Fruit fly (Drosophila melanogaster) whole organism, embryonic: Measurements from ENCODE around the gene Rrp47.

Experiments used
- Aef1 ChIP-seq: fragments of 200-800 bp; sonication (Bioruptor generic); IDR thresholded peaks from 3 replicates; pipeline ENCODE4 v1.3.6; 2022; ENCODE audit warnings: missing biosample characterization, missing genetic modification characterization
- CG1024 ChIP-seq: fragments of 200-800 bp; sonication (Bioruptor generic); IDR thresholded peaks from 2 replicates; pipeline ENCODE4 v1.3.6; 2022; ENCODE audit warnings: missing biosample characterization, missing genetic modification characterization
- CG10274 ChIP-seq: fragments of 200-800 bp; sonication (Bioruptor generic); optimal IDR thresholded peaks from 3 replicates; lab custom pipeline; 2017; ENCODE audit warnings: missing biosample characterization, mild to moderate bottlenecking, missing genetic modification characterization
- CG13296 ChIP-seq: fragments of 200-800 bp; sonication (Bioruptor generic); optimal IDR thresholded peaks from 3 replicates; lab custom pipeline; 2018; ENCODE audit warnings: missing biosample characterization, mild to moderate bottlenecking, missing genetic modification characterization
- CG15479 ChIP-seq: fragments of 200-800 bp; sonication (Bioruptor generic); optimal IDR thresholded peaks from 3 replicates; lab custom pipeline; 2019; ENCODE audit warnings: missing biosample characterization, mild to moderate bottlenecking, missing genetic modification characterization, moderate library complexity
- CG17568 ChIP-seq: fragments of 200-800 bp; sonication (Bioruptor generic); optimal IDR thresholded peaks from 2 replicates; lab custom pipeline; 2018; ENCODE audit warnings: missing biosample characterization, mild to moderate bottlenecking, missing genetic modification characterization, moderate library complexity
- CG2129 ChIP-seq: fragments of 200-800 bp; sonication (Bioruptor generic); IDR thresholded peaks from 2 replicates; pipeline ENCODE4 v1.3.6; 2022; ENCODE audit warnings: missing biosample characterization, missing genetic modification characterization; ENCODE audit not compliant: partially characterized antibody
- CG30020 ChIP-seq: fragments of 200-800 bp; optimal IDR thresholded peaks from 2 replicates; lab custom pipeline; 2019; ENCODE audit warnings: missing biosample characterization, mild to moderate bottlenecking, missing genetic modification characterization, moderate library complexity
- CG30431 ChIP-seq: fragments of 200-800 bp; sonication (Bioruptor generic); optimal IDR thresholded peaks from 2 replicates; lab custom pipeline; 2017; ENCODE audit warnings: missing biosample characterization, missing genetic modification characterization
- CG3065 ChIP-seq: fragments of 200-800 bp; sonication (Bioruptor generic); optimal IDR thresholded peaks from 2 replicates; lab custom pipeline; 2016; ENCODE audit warnings: missing biosample characterization, missing genetic modification characterization
- CG3163 ChIP-seq: fragments of 200-800 bp; sonication (Bioruptor generic); optimal IDR thresholded peaks from 3 replicates; lab custom pipeline; 2016; ENCODE audit warnings: missing biosample characterization, missing genetic modification characterization
- CG4282 ChIP-seq: fragments of 200-800 bp; sonication (Bioruptor generic); optimal IDR thresholded peaks from 2 replicates; lab custom pipeline; 2016; ENCODE audit warnings: missing biosample characterization, missing genetic modification characterization
- CG7786 ChIP-seq: fragments of 200-800 bp; sonication (Bioruptor generic); optimal IDR thresholded peaks from 2 replicates; lab custom pipeline; 2016; ENCODE audit warnings: missing biosample characterization, missing genetic modification characterization
- CG8388 ChIP-seq: fragments of 200-800 bp; sonication (Bioruptor generic); optimal IDR thresholded peaks from 2 replicates; lab custom pipeline; 2019; ENCODE audit warnings: missing biosample characterization, mild to moderate bottlenecking, missing genetic modification characterization, moderate library complexity
- D19A ChIP-seq: fragments of 200-800 bp; optimal IDR thresholded peaks from 3 replicates; lab custom pipeline; 2019; ENCODE audit warnings: missing biosample characterization, mild to moderate bottlenecking, missing genetic modification characterization, moderate library complexity
- Dll ChIP-seq: fragments of 200-800 bp; sonication (Bioruptor generic); IDR thresholded peaks from 4 replicates; pipeline ENCODE4 v1.3.6; 2022; ENCODE audit warnings: missing biosample characterization, missing genetic modification characterization; ENCODE audit not compliant: partially characterized antibody
- Dp ChIP-seq: fragments of 200-800 bp; sonication (Bioruptor generic); optimal IDR thresholded peaks from 2 replicates; lab custom pipeline; 2018; ENCODE audit warnings: missing biosample characterization, mild to moderate bottlenecking, missing genetic modification characterization, moderate library complexity
- Elba2 ChIP-seq: fragments of 200-800 bp; sonication (Bioruptor generic); optimal IDR thresholded peaks from 3 replicates; lab custom pipeline; 2016; ENCODE audit warnings: missing biosample characterization, missing genetic modification characterization
- Fer2 ChIP-seq: fragments of 200-800 bp; sonication (Bioruptor generic); optimal IDR thresholded peaks from 2 replicates; lab custom pipeline; 2018; ENCODE audit warnings: missing biosample characterization, mild to moderate bottlenecking, missing genetic modification characterization, moderate library complexity
- Hr3 ChIP-seq: fragments of 200-800 bp; sonication (Bioruptor generic); optimal IDR thresholded peaks from 3 replicates; lab custom pipeline; 2016; ENCODE audit warnings: missing biosample characterization, missing genetic modification characterization
- Hr78 ChIP-seq, 2 experiments: fragments of 200-800 bp in 1 of 2; fragments of >200 bp in 1 of 2; sonication (Bioruptor generic) in 1 of 2; optimal IDR thresholded peaks; 2 replicates each; lab custom pipeline; 2017 to 2019; ENCODE audit warnings: missing biosample characterization in 2 of 2, missing genetic modification characterization in 2 of 2, mild to moderate bottlenecking in 1 of 2, moderate library complexity in 1 of 2
- Lpt ChIP-seq: fragments of >200 bp; optimal IDR thresholded peaks from 2 replicates; lab custom pipeline; 2018; ENCODE audit warnings: missing biosample characterization, missing genetic modification characterization
- Mad ChIP-seq: fragments of 200-800 bp; sonication (Bioruptor generic); optimal IDR thresholded peaks from 2 replicates; lab custom pipeline; 2016; ENCODE audit warnings: missing biosample characterization, missing genetic modification characterization
- NFAT ChIP-seq: fragments of 200-800 bp; sonication (Bioruptor generic); IDR thresholded peaks from 2 replicates; pipeline ENCODE4 v1.3.6; 2022; ENCODE audit warnings: missing biosample characterization, missing genetic modification characterization
- Spps ChIP-seq: fragments of 200-800 bp; sonication (Bioruptor generic); optimal IDR thresholded peaks from 2 replicates; lab custom pipeline; 2018; ENCODE audit warnings: missing biosample characterization, mild to moderate bottlenecking, missing genetic modification characterization
- Tbp ChIP-seq: fragments of >200 bp; optimal IDR thresholded peaks from 2 replicates; lab custom pipeline; 2018; ENCODE audit warnings: missing biosample characterization, missing genetic modification characterization
- bab2 ChIP-seq: fragments of 200-800 bp; sonication (Bioruptor generic); optimal IDR thresholded peaks from 2 replicates; lab custom pipeline; 2016; ENCODE audit warnings: missing biosample characterization, missing genetic modification characterization
- dmrt99B ChIP-seq: fragments of 200-800 bp; sonication (Bioruptor generic); optimal IDR thresholded peaks from 2 replicates; lab custom pipeline; 2018; ENCODE audit warnings: missing biosample characterization, mild to moderate bottlenecking, missing genetic modification characterization, moderate library complexity
- fd64A ChIP-seq: fragments of 200-800 bp; sonication (Bioruptor generic); optimal IDR thresholded peaks from 3 replicates; lab custom pipeline; 2018; ENCODE audit warnings: missing biosample characterization, mild to moderate bottlenecking, missing genetic modification characterization
- gfzf ChIP-seq: fragments of 200-800 bp; sonication (Bioruptor generic); optimal IDR thresholded peaks from 2 replicates; lab custom pipeline; 2016; ENCODE audit warnings: missing biosample characterization, mild to moderate bottlenecking, missing genetic modification characterization, moderate library complexity
- h ChIP-seq: fragments of >200 bp; optimal IDR thresholded peaks from 2 replicates; lab custom pipeline; 2017
- hb ChIP-seq: fragments of 200-800 bp; sonication (Bioruptor generic); IDR thresholded peaks from 3 replicates; pipeline ENCODE4 v1.3.6; 2022; ENCODE audit warnings: missing biosample characterization, missing genetic modification characterization; ENCODE audit not compliant: partially characterized antibody
- kah ChIP-seq: fragments of 200-800 bp; sonication (Bioruptor generic); optimal IDR thresholded peaks from 2 replicates; lab custom pipeline; 2018; ENCODE audit warnings: missing biosample characterization, mild to moderate bottlenecking, missing genetic modification characterization
- klu ChIP-seq: fragments of 200-800 bp; sonication (Bioruptor generic); IDR thresholded peaks from 2 replicates; pipeline ENCODE4 v1.3.6; 2022; ENCODE audit warnings: missing biosample characterization, missing genetic modification characterization
- lov ChIP-seq, 2 experiments: fragments of 200-800 bp in 1 of 2; fragments of >200 bp in 1 of 2; sonication (Bioruptor generic) in 1 of 2; IDR thresholded peaks in 1 of 2; optimal IDR thresholded peaks in 1 of 2; 2 replicates in 1 of 2; 3 replicates in 1 of 2; pipeline versions ENCODE4 v1.3.6 to Lab custom; 2017 to 2022; ENCODE audit warnings: missing biosample characterization in 1 of 2, missing genetic modification characterization in 1 of 2
- maf-S ChIP-seq: fragments of 200-800 bp; sonication (Bioruptor generic); optimal IDR thresholded peaks from 2 replicates; lab custom pipeline; 2016; ENCODE audit warnings: missing biosample characterization, missing genetic modification characterization
- pan ChIP-seq, 4 experiments: fragments of >200 bp in 3 of 4; fragments of 200-800 bp in 1 of 4; sonication (Bioruptor generic) in 1 of 4; optimal IDR thresholded peaks in 3 of 4; IDR thresholded peaks in 1 of 4; 2 replicates each; pipeline versions ENCODE4 v1.3.6 to Lab custom; 2017 to 2022; ENCODE audit warnings: missing biosample characterization in 2 of 4, missing genetic modification characterization in 2 of 4, mixed read lengths in 1 of 4
- pb ChIP-seq: fragments of 200-800 bp; sonication (Bioruptor generic); optimal IDR thresholded peaks from 3 replicates; lab custom pipeline; 2016; ENCODE audit warnings: missing biosample characterization, missing genetic modification characterization
- repo ChIP-seq: fragments of 200-800 bp; sonication (Bioruptor generic); optimal IDR thresholded peaks from 2 replicates; lab custom pipeline; 2016; ENCODE audit warnings: missing biosample characterization, missing genetic modification characterization
- scrt ChIP-seq: fragments of 200-800 bp; sonication (Bioruptor generic); optimal IDR thresholded peaks from 2 replicates; lab custom pipeline; 2018; ENCODE audit warnings: missing biosample characterization, mild to moderate bottlenecking, missing genetic modification characterization, moderate library complexity
- sens ChIP-seq: fragments of 200-800 bp; sonication (Bioruptor generic); peaks from one replicate; lab custom pipeline; 2016; ENCODE audit warnings: missing biosample characterization, missing genetic modification characterization
- sob ChIP-seq: fragments of 200-800 bp; sonication (Bioruptor generic); IDR thresholded peaks from 2 replicates; pipeline ENCODE4 v1.3.6; 2022; ENCODE audit warnings: missing biosample characterization, missing genetic modification characterization
- stc ChIP-seq: fragments of 200-800 bp; sonication (Bioruptor generic); IDR thresholded peaks from 2 replicates; pipeline ENCODE4 v1.3.6; 2022; ENCODE audit warnings: missing biosample characterization, missing genetic modification characterization
- tin ChIP-seq: fragments of 200-800 bp; sonication (Bioruptor generic); optimal IDR thresholded peaks from 3 replicates; lab custom pipeline; 2016; ENCODE audit warnings: missing biosample characterization, missing genetic modification characterization

The Rrp47 gene

dm6 chrX:15940956-15941246, 3.8 kb upstream of the Rrp47 start, which contains the start of gene CG8924 (continued):
- TF ChIP-seq Hr78 (GFP tag; optimal IDR thresholded peaks at IDR 0.05; lab: Kevin White, UChicago), result no peak
- TF ChIP-seq Mad (GFP tag; lab: Kevin White, UChicago), result no peak
- no peak for TF ChIP-seq Spps
- TF ChIP-seq Dll (GFP tag; lab: Robert Waterston, UW), result no peak
- peak; percentile 43; the same call in 1 of the 2 replicates for TF ChIP-seq CG1024
- peak; percentile 42 for TF ChIP-seq Dp (GFP tag; lab: Kevin White, UChicago)
- TF ChIP-seq tin (GFP tag; lab: Kevin White, UChicago), result no peak
- TF ChIP-seq CG17568, result no peak
- no peak for TF ChIP-seq bab2 (GFP tag; lab: Kevin White, UChicago)
- peak; percentile 61 for TF ChIP-seq gfzf (GFP tag; lab: Kevin White, UChicago)

- TF ChIP-seq dmrt99B (tag; lab: Kevin White, UChicago) (no peak), CG13296 (no peak), CG3065 (no peak), fd64A (GFP tag; lab: Kevin White, UChicago) (no peak), maf-S (no peak), Hr3 (GFP tag; lab: Kevin White, UChicago) (no peak), CG10274 (GFP tag; lab: Kevin White, UChicago) (no peak), CG3163 (GFP tag; lab: Kevin White, UChicago) (no peak), NFAT (no peak), pb (GFP tag; lab: Kevin White, UChicago) (no peak), klu (GFP tag; lab: Robert Waterston, UW) (no peak), CG15479 (GFP tag; lab: Kevin White, UChicago) (peak; percentile 12), CG7786 (GFP tag; lab: Kevin White, UChicago) (no peak), hb (no peak), kah (GFP tag; lab: Kevin White, UChicago) (no peak), Fer2 (tag; lab: Kevin White, UChicago) (no peak), scrt (GFP tag; lab: Kevin White, UChicago) (no peak), sob (GFP tag; lab: Robert Waterston, UW) (no peak), Lpt (no peak), Tbp (GFP tag; lab: Kevin White, UChicago) (no peak), CG8388 (GFP tag; lab: Kevin White, UChicago) (peak; percentile 33), Aef1 (no peak), CG4282 (GFP tag; lab: Kevin White, UChicago) (no peak), CG2129 (no peak), Elba2 (GFP tag; lab: Kevin White, UChicago) (peak; percentile 92), sens (GFP tag; lab: Kevin White, UChicago) (peak; percentile 59), pan (optimal IDR thresholded peaks at IDR 0.05; lab: Kevin White, UChicago) (no peak), pan (GFP tag; optimal IDR thresholded peaks at IDR 0.05 in 1 of 2, IDR thresholded peaks at IDR 0.05 in 1 of 2) (no peak), stc (no peak), repo (GFP tag; lab: Kevin White, UChicago) (no peak), CG17568 (no peak), lov (optimal IDR thresholded peaks at IDR 0.05; lab: Kevin White, UChicago) (no peak), lov (GFP tag; IDR thresholded peaks at IDR 0.05; lab: Robert Waterston, UW) (no peak), CG30431 (GFP tag; lab: Kevin White, UChicago) (no peak), h (lab: Kevin White, UChicago) (no peak), D19A (tag; lab: Kevin White, UChicago) (no peak), CG30020 (no peak)
These were observed 3.2 kb upstream of the Rrp47 start for dm6 chrX:15941527-15941926.
